Fruit fly (Drosophila melanogaster) whole organism, embryonic: ENCODE measurements around the gene kra.

ENCODE experiments used
- B-H2 ChIP-seq: fragments of 200-800 bp; sonication (Bioruptor generic); optimal IDR thresholded peaks from 2 replicates; lab custom pipeline; 2018; ENCODE audit warnings: missing biosample characterization, mild to moderate bottlenecking, missing genetic modification characterization
- C15 ChIP-seq: fragments of 200-800 bp; sonication (Bioruptor generic); IDR thresholded peaks from 3 replicates; pipeline ENCODE4 v1.3.6; 2022; ENCODE audit warnings: missing biosample characterization, missing genetic modification characterization
- CG10209 ChIP-seq: fragments of 200-800 bp; sonication (Bioruptor generic); optimal IDR thresholded peaks from 3 replicates; lab custom pipeline; 2017; ENCODE audit warnings: missing biosample characterization, mild to moderate bottlenecking, missing genetic modification characterization, missing genetic modification reagents
- CG10431 ChIP-seq: fragments of 200-800 bp; sonication (Bioruptor generic); optimal IDR thresholded peaks from 3 replicates; lab custom pipeline; 2018; ENCODE audit warnings: missing biosample characterization, mild to moderate bottlenecking, missing genetic modification characterization
- CG12744 ChIP-seq: fragments of 200-800 bp; sonication (Bioruptor generic); optimal IDR thresholded peaks from 2 replicates; lab custom pipeline; 2016; ENCODE audit warnings: missing biosample characterization, missing genetic modification characterization
- CG13287 ChIP-seq: fragments of 200-800 bp; sonication (Bioruptor generic); IDR thresholded peaks from 2 replicates; pipeline ENCODE4 v1.3.6; 2022; ENCODE audit warnings: missing biosample characterization, missing genetic modification characterization; ENCODE audit not compliant: partially characterized antibody
- CG14710 ChIP-seq: fragments of 200-800 bp; sonication (Bioruptor generic); optimal IDR thresholded peaks from 3 replicates; lab custom pipeline; 2019; ENCODE audit warnings: missing biosample characterization, mild to moderate bottlenecking, missing genetic modification characterization, moderate library complexity
- CG15479 ChIP-seq: fragments of 200-800 bp; sonication (Bioruptor generic); optimal IDR thresholded peaks from 3 replicates; lab custom pipeline; 2019; ENCODE audit warnings: missing biosample characterization, mild to moderate bottlenecking, missing genetic modification characterization, moderate library complexity
- CG16815 ChIP-seq: fragments of 200-800 bp; sonication (Bioruptor generic); optimal IDR thresholded peaks from 3 replicates; lab custom pipeline; 2017; ENCODE audit warnings: missing biosample characterization, mild to moderate bottlenecking, missing genetic modification characterization
- CG17385 ChIP-seq: fragments of 200-800 bp; sonication (Bioruptor generic); optimal IDR thresholded peaks from 3 replicates; lab custom pipeline; 2018; ENCODE audit warnings: missing biosample characterization, mild to moderate bottlenecking, missing genetic modification characterization
- CG17829 ChIP-seq: fragments of 200-800 bp; optimal IDR thresholded peaks from 2 replicates; lab custom pipeline; 2019; ENCODE audit warnings: missing biosample characterization, mild to moderate bottlenecking, missing genetic modification characterization, moderate library complexity
- CG2202 ChIP-seq: fragments of 200-800 bp; sonication (Bioruptor generic); optimal IDR thresholded peaks from 2 replicates; lab custom pipeline; 2018; ENCODE audit warnings: missing biosample characterization, mild to moderate bottlenecking, missing genetic modification characterization
- CG31224 ChIP-seq: fragments of 200-800 bp; sonication (Bioruptor generic); IDR thresholded peaks from 2 replicates; pipeline ENCODE4 v1.3.6; 2022; ENCODE audit warnings: missing biosample characterization, missing genetic modification characterization
- CG31365 ChIP-seq: fragments of 200-800 bp; sonication (Bioruptor generic); optimal IDR thresholded peaks from 2 replicates; lab custom pipeline; 2018; ENCODE audit warnings: missing biosample characterization, mild to moderate bottlenecking, missing genetic modification characterization
- CG34422 ChIP-seq: fragments of 200-800 bp; sonication (Bioruptor generic); IDR thresholded peaks from 3 replicates; pipeline ENCODE4 v1.3.6; 2022; ENCODE audit warnings: missing biosample characterization, missing genetic modification characterization
- CG3726 ChIP-seq: fragments of 200-800 bp; sonication (Bioruptor generic); IDR thresholded peaks from 3 replicates; pipeline ENCODE4, ENCODE4 v1.3.6; 2022; ENCODE audit warnings: missing biosample characterization, missing genetic modification characterization
- CG42726 ChIP-seq: fragments of 200-800 bp; sonication (Bioruptor generic); IDR thresholded peaks from 2 replicates; pipeline ENCODE4 v1.3.6; 2022; ENCODE audit warnings: missing biosample characterization, missing genetic modification characterization; ENCODE audit not compliant: partially characterized antibody
- CG6689 ChIP-seq: fragments of 200-800 bp; sonication (Bioruptor generic); IDR thresholded peaks from 2 replicates; pipeline ENCODE4 v1.3.6; 2022; ENCODE audit warnings: missing biosample characterization, missing genetic modification characterization
- CG7271 ChIP-seq: fragments of 200-800 bp; sonication (Bioruptor generic); optimal IDR thresholded peaks from 2 replicates; lab custom pipeline; 2018; ENCODE audit warnings: missing biosample characterization, mild to moderate bottlenecking, missing genetic modification characterization, moderate library complexity
- CG7556 ChIP-seq: fragments of 200-800 bp; sonication (Bioruptor generic); optimal IDR thresholded peaks from 2 replicates; lab custom pipeline; 2017; ENCODE audit warnings: missing biosample characterization, mild to moderate bottlenecking, missing genetic modification characterization
- CG9437 ChIP-seq: fragments of 200-800 bp; sonication (Bioruptor generic); optimal IDR thresholded peaks from 2 replicates; lab custom pipeline; 2018; ENCODE audit warnings: missing biosample characterization, mild to moderate bottlenecking, missing genetic modification characterization
- CG9817 ChIP-seq: fragments of 200-800 bp; sonication (Bioruptor generic); optimal IDR thresholded peaks from 2 replicates; lab custom pipeline; 2018; ENCODE audit warnings: missing biosample characterization, mild to moderate bottlenecking, missing genetic modification characterization, moderate library complexity
- CHES-1-like ChIP-seq: fragments of 200-800 bp; sonication (Bioruptor generic); optimal IDR thresholded peaks from 2 replicates; lab custom pipeline; 2016; ENCODE audit warnings: missing biosample characterization, missing genetic modification characterization
- Eip74EF ChIP-seq, 2 experiments: fragments of 200-800 bp in 1 of 2; fragments of >200 bp in 1 of 2; sonication (Bioruptor generic) in 1 of 2; optimal IDR thresholded peaks; 2 replicates each; lab custom pipeline; 2017 to 2019; ENCODE audit warnings: missing biosample characterization in 2 of 2, missing genetic modification characterization in 2 of 2, mild to moderate bottlenecking in 1 of 2, moderate library complexity in 1 of 2
- Ets65A ChIP-seq: fragments of 200-800 bp; sonication (Bioruptor generic); peaks from one replicate; lab custom pipeline; 2016; ENCODE audit warnings: missing biosample characterization, missing genetic modification characterization
- H15 ChIP-seq: fragments of 200-800 bp; sonication (Bioruptor generic); IDR thresholded peaks from 3 replicates; pipeline ENCODE4 v1.3.6; 2022; ENCODE audit warnings: missing biosample characterization, missing genetic modification characterization
- Hey ChIP-seq: fragments of 200-800 bp; sonication (Bioruptor generic); optimal IDR thresholded peaks from 3 replicates; lab custom pipeline; 2018; ENCODE audit warnings: missing biosample characterization, mild to moderate bottlenecking, missing genetic modification characterization
- HmgZ ChIP-seq: fragments of 200-800 bp; sonication (Bioruptor generic); optimal IDR thresholded peaks from 2 replicates; lab custom pipeline; 2018; ENCODE audit warnings: missing biosample characterization, mild to moderate bottlenecking, missing genetic modification characterization
- Hr78 ChIP-seq, 2 experiments: fragments of 200-800 bp in 1 of 2; fragments of >200 bp in 1 of 2; sonication (Bioruptor generic) in 1 of 2; optimal IDR thresholded peaks; 2 replicates each; lab custom pipeline; 2017 to 2019; ENCODE audit warnings: missing biosample characterization in 2 of 2, missing genetic modification characterization in 2 of 2, mild to moderate bottlenecking in 1 of 2, moderate library complexity in 1 of 2
- MESR4 ChIP-seq: fragments of 200-800 bp; sonication (Bioruptor generic); optimal IDR thresholded peaks from 2 replicates; lab custom pipeline; 2018; ENCODE audit warnings: missing biosample characterization, mild to moderate bottlenecking, missing genetic modification characterization, moderate library complexity
- Med ChIP-seq: fragments of 200-800 bp; sonication (Bioruptor generic); peaks from one replicate; lab custom pipeline; 2016; ENCODE audit warnings: missing biosample characterization, missing genetic modification characterization, mild to moderate bottlenecking, inconsistent platforms, moderate library complexity
- PHDP ChIP-seq: fragments of 200-800 bp; sonication (Bioruptor generic); optimal IDR thresholded peaks from 3 replicates; lab custom pipeline; 2018; ENCODE audit warnings: missing biosample characterization, mild to moderate bottlenecking, missing genetic modification characterization, moderate library complexity
- Trl ChIP-seq, 3 experiments: fragments of >200 bp in 2 of 3; fragments of 200-800 bp in 1 of 3; sonication (Bioruptor generic) in 1 of 3; optimal IDR thresholded peaks; 2 replicates in 1 of 3; 3 replicates in 2 of 3; lab custom pipeline; 2016 to 2017; ENCODE audit warnings: missing biosample characterization in 1 of 3, missing genetic modification characterization in 1 of 3
- br ChIP-seq: fragments of >200 bp; optimal IDR thresholded peaks from 2 replicates; lab custom pipeline; 2017
- btn ChIP-seq: fragments of 200-800 bp; sonication (Bioruptor generic); optimal IDR thresholded peaks from 2 replicates; lab custom pipeline; 2016; ENCODE audit warnings: missing biosample characterization, missing genetic modification characterization
- chif ChIP-seq, 2 experiments: fragments of 200-800 bp; sonication (Bioruptor generic); optimal IDR thresholded peaks; 3 replicates each; lab custom pipeline; 2016; ENCODE audit warnings: missing biosample characterization in 2 of 2, missing genetic modification characterization in 2 of 2
- dmrt11E ChIP-seq: fragments of 200-800 bp; sonication (Bioruptor generic); optimal IDR thresholded peaks from 3 replicates; lab custom pipeline; 2018; ENCODE audit warnings: missing biosample characterization, mild to moderate bottlenecking, missing genetic modification characterization, moderate library complexity
- eve ChIP-seq, 2 experiments: fragments of >200 bp; optimal IDR thresholded peaks; 2 replicates each; lab custom pipeline; 2017; ENCODE audit warnings: missing biosample characterization in 2 of 2, missing genetic modification characterization in 2 of 2
- eyg ChIP-seq: fragments of 200-800 bp; sonication (Bioruptor generic); optimal IDR thresholded peaks from 3 replicates; lab custom pipeline; 2016; ENCODE audit warnings: missing biosample characterization, missing genetic modification characterization
- insv ChIP-seq, 2 experiments: fragments of 200-800 bp; sonication (Bioruptor generic); optimal IDR thresholded peaks; 3 replicates each; lab custom pipeline; 2016 to 2018; ENCODE audit warnings: missing biosample characterization in 2 of 2, missing genetic modification characterization in 2 of 2
- lab ChIP-seq: fragments of 200-800 bp; sonication (Bioruptor generic); optimal IDR thresholded peaks from 3 replicates; lab custom pipeline; 2017; ENCODE audit warnings: missing biosample characterization, missing genetic modification characterization, mild to moderate bottlenecking, moderate library complexity, missing genetic modification reagents
- lilli ChIP-seq: fragments of 200-800 bp; sonication (Bioruptor generic); optimal IDR thresholded peaks from 3 replicates; lab custom pipeline; 2016; ENCODE audit warnings: missing biosample characterization, missing genetic modification characterization
- nau ChIP-seq: fragments of 200-800 bp; sonication (Bioruptor generic); optimal IDR thresholded peaks from 3 replicates; lab custom pipeline; 2017; ENCODE audit warnings: missing biosample characterization, mild to moderate bottlenecking, missing genetic modification characterization, missing genetic modification reagents
- nerfin-1 ChIP-seq: fragments of 200-800 bp; sonication (Bioruptor generic); optimal IDR thresholded peaks from 3 replicates; lab custom pipeline; 2019; ENCODE audit warnings: missing biosample characterization, mild to moderate bottlenecking, missing genetic modification characterization, moderate library complexity
- oc ChIP-seq: fragments of 200-800 bp; sonication (Bioruptor generic); optimal IDR thresholded peaks from 2 replicates; lab custom pipeline; 2018; ENCODE audit warnings: missing biosample characterization, mild to moderate bottlenecking, missing genetic modification characterization, moderate library complexity
- odd ChIP-seq: fragments of 200-800 bp; sonication (Bioruptor generic); optimal IDR thresholded peaks from 2 replicates; lab custom pipeline; 2017; ENCODE audit warnings: missing biosample characterization, mild to moderate bottlenecking, missing genetic modification characterization
- p53 ChIP-seq: fragments of 200-800 bp; sonication (Bioruptor generic); optimal IDR thresholded peaks from 2 replicates; lab custom pipeline; 2016; ENCODE audit warnings: missing biosample characterization, missing genetic modification characterization
- run ChIP-seq: fragments of 200-800 bp; sonication (Bioruptor generic); optimal IDR thresholded peaks from 3 replicates; lab custom pipeline; 2018; ENCODE audit warnings: missing biosample characterization, mild to moderate bottlenecking, missing genetic modification characterization

kra gene

dm6 chr3R:5612372-5613113 is 11.6 kb upstream of the kra start, which contains the start of gene Rga:
Rga (minus strand) TSS chr3R:5613112.
- TF ChIP-seq insv (GFP tag; optimal IDR thresholded peaks at IDR 0.05; lab: Kevin White, UChicago) (peak in 1 of 2 experiments; percentile 36), oc (tag; lab: Kevin White, UChicago) (no peak), CG10209 (no peak), nerfin-1 (tag; lab: Kevin White, UChicago) (no peak), btn (GFP tag; lab: Kevin White, UChicago) (no peak), CG31365 (tag; lab: Kevin White, UChicago) (no peak), Ets65A (no peak), PHDP (tag; lab: Kevin White, UChicago) (no peak), CG9437 (GFP tag; lab: Kevin White, UChicago) (peak; percentile 32), CG2202 (no peak), run (tag; lab: Kevin White, UChicago) (no peak), HmgZ (tag; lab: Kevin White, UChicago) (no peak), br (lab: Kevin White, UChicago) (no peak), H15 (no peak), Med (GFP tag; lab: Kevin White, UChicago) (peak; percentile 30), CG16815 (GFP tag; lab: Kevin White, UChicago) (no peak), CG15479 (GFP tag; lab: Kevin White, UChicago) (peak; percentile 99), MESR4 (GFP tag; lab: Kevin White, UChicago) (peak; percentile 91), CG7556 (peak; percentile 5), Hr78 (GFP tag; optimal IDR thresholded peaks at IDR 0.05; lab: Kevin White, UChicago) (peak in 1 of 2 experiments; percentile 63), CG7271 (tag; lab: Kevin White, UChicago) (no peak), CG42726 (no peak), chif (GFP tag; optimal IDR thresholded peaks at IDR 0.05; lab: Kevin White, UChicago) (no peak), CG13287 (GFP tag; lab: Robert Waterston, UW) (no peak), CG6689 (no peak), Hey (tag; lab: Kevin White, UChicago) (no peak), CG14710 (tag; lab: Kevin White, UChicago) (no peak), Trl (optimal IDR thresholded peaks at IDR 0.05; lab: Kevin White, UChicago) (peak; percentile 78 to 81), Trl (GFP tag; optimal IDR thresholded peaks at IDR 0.05; lab: Kevin White, UChicago) (no peak), nau (no peak), CG3726 (GFP tag; lab: Robert Waterston, UW) (no peak), dmrt11E (tag; lab: Kevin White, UChicago) (no peak), p53 (no peak), B-H2 (GFP tag; lab: Kevin White, UChicago) (no peak), C15 (no peak), CG12744 (GFP tag; lab: Kevin White, UChicago) (no peak), CG31224 (GFP tag; lab: Robert Waterston, UW) (no peak), Eip74EF (GFP tag; optimal IDR thresholded peaks at IDR 0.05; lab: Kevin White, UChicago) (no peak), lilli (GFP tag; lab: Kevin White, UChicago) (no peak), CHES-1-like (GFP tag; lab: Kevin White, UChicago) (no peak), CG34422 (GFP tag; lab: Robert Waterston, UW) (peak; percentile 6; the same call in 1 of the 3 replicates), eyg (no peak), CG17385 (peak; percentile 95), odd (peak; percentile 17), eve (GFP tag; optimal IDR thresholded peaks at IDR 0.05; lab: Kevin White, UChicago) (no peak), CG9817 (tag; lab: Kevin White, UChicago) (no peak), CG10431 (GFP tag; lab: Kevin White, UChicago) (peak; percentile 10), CG17829 (tag; lab: Kevin White, UChicago) (no peak), lab (GFP tag; lab: Kevin White, UChicago) (no peak)
